Fruit fly (Drosophila melanogaster) whole organism: ENCODE results near the gene CG12010.

Experiments used
- CG8478 ChIP-seq: fragments of >200 bp; optimal IDR thresholded peaks from 2 replicates; lab custom pipeline; 2018; ENCODE audit warnings: inconsistent platforms
- Dll ChIP-seq: fragments of >200 bp; optimal IDR thresholded peaks from 2 replicates; lab custom pipeline; 2017
- EcR ChIP-seq, 2 experiments: fragments of >200 bp; optimal IDR thresholded peaks; 2 replicates each; lab custom pipeline; 2017; ENCODE audit warnings: missing biosample characterization in 2 of 2, missing genetic modification characterization in 2 of 2, missing genetic modification reagents in 2 of 2
- pan ChIP-seq: fragments of >200 bp; optimal IDR thresholded peaks from 2 replicates; lab custom pipeline; 2017
- psq ChIP-seq: fragments of >200 bp; optimal IDR thresholded peaks from 2 replicates; lab custom pipeline; 2017
- usp ChIP-seq: fragments of >200 bp; optimal IDR thresholded peaks from 2 replicates; lab custom pipeline; 2017; ENCODE audit warnings: missing biosample characterization, missing genetic modification characterization, mixed read lengths

DNA sequence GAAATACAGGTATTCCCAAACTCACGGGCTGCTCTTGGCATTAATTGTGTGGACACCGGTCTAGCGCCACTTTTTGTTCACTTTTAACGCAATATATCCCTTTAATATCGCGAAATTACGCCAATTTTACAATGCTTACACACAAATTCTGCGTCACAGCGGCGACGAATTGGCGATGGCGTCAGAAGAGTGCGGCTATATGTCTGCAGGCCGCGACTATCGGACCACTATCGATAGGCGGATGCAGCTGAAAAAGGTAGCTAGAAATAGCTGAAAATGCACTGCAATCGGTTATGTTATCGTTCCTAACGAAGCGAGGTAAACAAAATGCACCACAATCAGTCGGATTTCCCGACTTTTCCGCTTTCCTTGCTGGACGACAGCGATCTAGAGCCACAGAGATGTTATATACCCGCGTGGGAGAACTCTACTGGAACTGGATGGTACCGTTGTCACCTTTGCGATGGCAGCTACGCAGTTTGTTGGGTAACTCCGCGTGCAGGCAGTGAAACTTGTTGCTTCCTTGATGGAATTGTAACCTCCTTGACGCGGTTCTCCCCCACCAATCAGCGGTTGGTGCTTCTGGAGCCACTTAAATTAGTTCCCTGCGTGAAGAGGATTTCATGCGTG lies at the start of gene CG12010, which contains the start of gene Ythdc1:
- no peak for TF ChIP-seq usp (GFP tag; lab: Kevin White, UChicago)
- TF ChIP-seq CG8478 (lab: Kevin White, UChicago): peak; percentile 36
- no peak for TF ChIP-seq psq (lab: Kevin White, UChicago)
- TF ChIP-seq Dll (lab: Kevin White, UChicago): no peak
- TF ChIP-seq EcR (GFP tag; optimal IDR thresholded peaks at IDR 0.05; lab: Kevin White, UChicago): no peak
- TF ChIP-seq pan (lab: Kevin White, UChicago): no peak
